Fruit fly (Drosophila melanogaster) whole organism, pupa: ENCODE measurements around the gene FipoQ.

ENCODE experiments used
- CG10348 ChIP-seq: fragments of 200-800 bp; sonication (Bioruptor generic); IDR thresholded peaks from 2 replicates; pipeline ENCODE4 v1.3.6; 2022; ENCODE audit warnings: missing biosample characterization, missing genetic modification characterization
- CG12605 ChIP-seq: fragments of 200-800 bp; sonication (Bioruptor generic); IDR thresholded peaks from 2 replicates; pipeline ENCODE4 v1.3.6; 2022; ENCODE audit warnings: missing biosample characterization, missing genetic modification characterization
- CG13204 ChIP-seq: fragments of 200-800 bp; sonication (Bioruptor generic); optimal IDR thresholded peaks from 2 replicates; lab custom pipeline; 2018; ENCODE audit warnings: missing biosample characterization, mild to moderate bottlenecking, missing genetic modification characterization, moderate library complexity
- CG14655 ChIP-seq: fragments of 200-800 bp; sonication (Bioruptor generic); optimal IDR thresholded peaks from 3 replicates; lab custom pipeline; 2017; ENCODE audit warnings: mild to moderate bottlenecking, missing biosample characterization, missing genetic modification reagents, missing genetic modification characterization
- CG15710 ChIP-seq: fragments of 200-800 bp; sonication (Bioruptor generic); optimal IDR thresholded peaks from 2 replicates; lab custom pipeline; 2018; ENCODE audit warnings: missing biosample characterization, mild to moderate bottlenecking, missing genetic modification characterization, moderate library complexity
- CG17806 ChIP-seq: fragments of 200-800 bp; sonication (Bioruptor generic); optimal IDR thresholded peaks from 2 replicates; lab custom pipeline; 2018; ENCODE audit warnings: missing biosample characterization, mild to moderate bottlenecking, missing genetic modification characterization, moderate library complexity
- CG32121 ChIP-seq: fragments of 200-800 bp; sonication (Bioruptor generic); IDR thresholded peaks from 2 replicates; pipeline ENCODE4 v1.3.6; 2022; ENCODE audit warnings: missing biosample characterization, missing genetic modification characterization
- CG34367 ChIP-seq: fragments of 200-800 bp; sonication (Bioruptor generic); optimal IDR thresholded peaks from 2 replicates; lab custom pipeline; 2018; ENCODE audit warnings: missing biosample characterization, mild to moderate bottlenecking, missing genetic modification characterization
- CG4496 ChIP-seq: fragments of 200-800 bp; sonication (Bioruptor generic); IDR thresholded peaks from 3 replicates; pipeline ENCODE4 v1.3.6; 2022; ENCODE audit warnings: missing biosample characterization, missing genetic modification characterization
- CG8159 ChIP-seq: fragments of 200-800 bp; sonication (Bioruptor generic); optimal IDR thresholded peaks from 3 replicates; lab custom pipeline; 2018; ENCODE audit warnings: missing biosample characterization, mild to moderate bottlenecking, missing genetic modification characterization, moderate library complexity
- CG8301 ChIP-seq: fragments of 200-800 bp; sonication (Bioruptor generic); optimal IDR thresholded peaks from 2 replicates; lab custom pipeline; 2018; ENCODE audit warnings: missing biosample characterization, mild to moderate bottlenecking, missing genetic modification characterization
- CG9948 ChIP-seq: fragments of 200-800 bp; sonication (Bioruptor generic); optimal IDR thresholded peaks from 2 replicates; lab custom pipeline; 2018; ENCODE audit warnings: missing biosample characterization, mild to moderate bottlenecking, missing genetic modification characterization, moderate library complexity
- D1 ChIP-seq: fragments of 200-800 bp; sonication (Bioruptor generic); optimal IDR thresholded peaks from 2 replicates; lab custom pipeline; 2018; ENCODE audit warnings: missing biosample characterization, mild to moderate bottlenecking, missing genetic modification characterization, moderate library complexity
- EcR ChIP-seq: fragments of 200-800 bp; sonication (Bioruptor generic); optimal IDR thresholded peaks from 3 replicates; lab custom pipeline; 2019; ENCODE audit warnings: missing biosample characterization, missing genetic modification characterization, mild to moderate bottlenecking, moderate library complexity, missing genetic modification reagents
- Ets98B ChIP-seq: fragments of 200-800 bp; sonication (Bioruptor generic); IDR thresholded peaks from 2 replicates; pipeline ENCODE4 v1.3.6; 2022; ENCODE audit warnings: missing biosample characterization, missing genetic modification characterization
- Pif1A ChIP-seq: fragments of 200-800 bp; sonication (Bioruptor generic); optimal IDR thresholded peaks from 3 replicates; lab custom pipeline; 2016; ENCODE audit warnings: missing biosample characterization, missing genetic modification characterization
- Pif1B ChIP-seq: fragments of 200-800 bp; sonication (Bioruptor generic); optimal IDR thresholded peaks from 3 replicates; lab custom pipeline; 2016; ENCODE audit warnings: missing biosample characterization, missing genetic modification characterization
- Snoo ChIP-seq: fragments of 200-800 bp; sonication (Bioruptor generic); optimal IDR thresholded peaks from 3 replicates; lab custom pipeline; 2017; ENCODE audit warnings: missing biosample characterization, mild to moderate bottlenecking, missing genetic modification characterization, inconsistent platforms
- fd96Ca ChIP-seq: fragments of 200-800 bp; sonication (Bioruptor generic); IDR thresholded peaks from 3 replicates; pipeline ENCODE4 v1.3.6; 2022; ENCODE audit warnings: missing biosample characterization, missing genetic modification characterization
- gl ChIP-seq: fragments of 200-800 bp; sonication (Bioruptor generic); optimal IDR thresholded peaks from 2 replicates; lab custom pipeline; 2018; ENCODE audit warnings: missing biosample characterization, mild to moderate bottlenecking, missing genetic modification characterization
- rn ChIP-seq: fragments of 200-800 bp; sonication (Bioruptor generic); IDR thresholded peaks from 2 replicates; pipeline ENCODE4 v1.3.6; 2022; ENCODE audit warnings: missing biosample characterization, missing genetic modification characterization

Gene FipoQ

dm6 chr3R:29496315-29496714, 1.7 kb downstream of the FipoQ start:
- TF ChIP-seq Ets98B (GFP tag; lab: Robert Waterston, UW) (no peak), rn (GFP tag; lab: Robert Waterston, UW) (no peak), D1 (no peak), gl (no peak), Pif1A (GFP tag; lab: Kevin White, UChicago) (no peak), CG8301 (tag; lab: Kevin White, UChicago) (no peak), CG14655 (GFP tag; lab: Kevin White, UChicago) (no peak), Pif1B (GFP tag; lab: Kevin White, UChicago) (no peak), CG8159 (tag; lab: Kevin White, UChicago) (no peak), CG15710 (tag; lab: Kevin White, UChicago) (no peak), CG4496 (GFP tag; lab: Robert Waterston, UW) (no peak), CG34367 (tag; lab: Kevin White, UChicago) (no peak), CG17806 (tag; lab: Kevin White, UChicago) (no peak), CG32121 (no peak), CG13204 (no peak), CG12605 (no peak), EcR (GFP tag; lab: Kevin White, UChicago) (no peak), CG10348 (GFP tag; lab: Robert Waterston, UW) (no peak)
- TF ChIP-seq, all 21 proteins: peak for 0

DNA sequence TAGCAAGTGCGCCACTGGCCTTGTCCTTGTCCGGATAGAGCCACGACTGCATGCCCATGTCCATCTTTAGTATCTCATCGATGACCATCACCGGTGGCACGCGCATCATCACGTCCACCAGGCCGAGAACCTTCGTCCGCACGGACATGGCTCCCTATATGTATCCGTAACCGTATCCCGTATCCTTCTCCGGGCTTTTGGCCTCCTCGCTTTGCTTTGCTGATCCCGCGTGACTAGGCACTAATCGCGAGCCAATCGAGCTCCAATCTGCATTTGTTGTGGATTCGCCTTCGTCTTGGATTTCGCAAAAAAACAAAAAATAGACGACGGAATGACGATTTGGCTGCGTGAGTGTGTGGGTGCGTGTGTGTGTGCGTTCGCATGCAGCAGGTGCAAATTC, 8.4 kb downstream of the FipoQ start:
- TF ChIP-seq rn (GFP tag; lab: Robert Waterston, UW) (no peak), fd96Ca (GFP tag; lab: Robert Waterston, UW) (0 out of 3 replicates have a peak, but pooled peaks have one; percentile 10)
- TF ChIP-seq, all 21 proteins: peak for 1

dm6 chr3R:29503406-29504116, 9.0 kb downstream of the FipoQ start, which contains the start of gene Trc8:
Trc8 (minus strand) TSS chr3R:29503797.
- TF ChIP-seq CG34367 (tag; lab: Kevin White, UChicago) (no peak), CG4496 (GFP tag; lab: Robert Waterston, UW) (0 out of 3 replicates have a peak, but pooled peaks have one; percentile 13), Ets98B (GFP tag; lab: Robert Waterston, UW) (peak; percentile 14; the same call in 1 of the 2 replicates)

- TF ChIP-seq CG8301 (tag; lab: Kevin White, UChicago) (no peak), rn (GFP tag; lab: Robert Waterston, UW) (peak; percentile 56), CG9948 (no peak), gl (no peak), D1 (no peak), Snoo (tag; lab: Kevin White, UChicago) (peak; percentile 9), CG10348 (GFP tag; lab: Robert Waterston, UW) (no peak), CG8159 (tag; lab: Kevin White, UChicago) (peak; percentile 38), CG15710 (tag; lab: Kevin White, UChicago) (peak; percentile 36), CG17806 (tag; lab: Kevin White, UChicago) (no peak), CG34367 (tag; lab: Kevin White, UChicago) (no peak), CG4496 (GFP tag; lab: Robert Waterston, UW) (peak; percentile 59), Pif1B (GFP tag; lab: Kevin White, UChicago) (no peak), CG12605 (0 out of 2 replicates have a peak, but pooled peaks have one; percentile 17), Pif1A (GFP tag; lab: Kevin White, UChicago) (no peak), CG32121 (peak; percentile 39; the same call in 1 of the 2 replicates), Ets98B (GFP tag; lab: Robert Waterston, UW) (peak; percentile 64), EcR (GFP tag; lab: Kevin White, UChicago) (no peak), CG13204 (peak; percentile 18), CG14655 (GFP tag; lab: Kevin White, UChicago) (no peak), fd96Ca (GFP tag; lab: Robert Waterston, UW) (peak; percentile 55; the same call in 1 of the 3 replicates)
Measured at dm6 chr3R:29506581-29506980, 12.0 kb downstream of the FipoQ start.

DNA sequence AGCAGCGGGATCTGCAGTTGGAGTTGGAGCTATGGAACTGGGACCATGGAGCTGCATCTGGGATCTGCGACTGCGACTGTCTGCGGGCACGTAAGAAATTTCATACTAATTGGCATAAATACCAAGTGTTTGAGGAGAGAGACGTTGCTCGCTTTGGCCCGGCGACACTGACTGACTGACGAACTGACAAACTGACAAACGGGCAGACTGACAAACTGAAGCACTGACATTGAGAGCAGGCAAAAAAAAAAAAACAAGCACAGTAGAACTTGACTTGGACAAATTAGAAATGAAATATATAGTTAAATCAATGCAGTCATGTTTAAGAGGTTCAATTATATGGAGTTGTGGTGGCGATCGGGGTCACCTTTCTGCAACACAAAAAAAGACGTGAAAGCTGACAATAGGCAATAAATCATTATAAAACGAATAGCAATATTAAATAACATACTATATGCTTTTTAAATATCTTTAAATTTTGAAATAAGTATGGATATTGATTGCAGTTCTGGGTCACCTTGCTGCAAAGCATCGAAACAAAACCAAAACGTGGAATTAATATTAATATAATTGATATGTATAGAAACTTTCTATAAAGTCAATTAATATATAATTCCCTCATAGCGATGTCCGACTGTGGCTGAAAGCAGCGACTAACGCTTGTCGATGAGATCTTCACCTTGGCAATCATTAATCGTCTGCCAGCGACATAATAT, 14.1 kb downstream of the FipoQ start:
- TF ChIP-seq CG13204, result no peak
- peak; percentile 55 for TF ChIP-seq CG14655 (GFP tag; lab: Kevin White, UChicago)
- TF ChIP-seq fd96Ca (GFP tag; lab: Robert Waterston, UW), result no peak
- no peak for TF ChIP-seq D1
- no peak for TF ChIP-seq CG12605
- no peak for TF ChIP-seq Pif1A (GFP tag; lab: Kevin White, UChicago)
- no peak for TF ChIP-seq CG8159 (tag; lab: Kevin White, UChicago)
- TF ChIP-seq Ets98B (GFP tag; lab: Robert Waterston, UW), result no peak
- no peak for TF ChIP-seq CG34367 (tag; lab: Kevin White, UChicago)
- TF ChIP-seq CG32121, result no peak
- TF ChIP-seq CG8301 (tag; lab: Kevin White, UChicago), result peak; percentile 21
- TF ChIP-seq CG9948, result peak; percentile 9
- TF ChIP-seq CG4496 (GFP tag; lab: Robert Waterston, UW), result no peak
- TF ChIP-seq Snoo (tag; lab: Kevin White, UChicago), result no peak

DNA sequence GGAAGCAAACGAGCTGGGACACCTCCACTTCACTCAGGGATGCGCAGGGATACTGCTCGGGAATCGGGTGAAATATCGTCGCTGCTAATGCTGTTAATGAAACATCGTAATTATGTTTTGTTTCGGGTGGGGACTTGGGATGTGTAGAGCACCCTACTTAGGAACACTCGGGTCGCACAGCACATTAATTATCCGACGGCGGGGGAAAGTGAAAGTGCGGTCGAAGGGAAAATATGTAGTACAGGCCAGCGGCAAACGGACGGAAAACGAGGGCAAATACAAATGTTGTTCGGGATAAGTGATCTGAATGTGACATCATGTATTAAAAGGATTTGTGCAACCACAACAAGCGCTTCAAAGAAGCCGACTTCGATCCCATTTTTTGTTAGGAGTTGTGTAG, 16.9 kb downstream of the FipoQ start:
- no peak for TF ChIP-seq CG17806 (tag; lab: Kevin White, UChicago)
- no peak for TF ChIP-seq rn (GFP tag; lab: Robert Waterston, UW)
